Worm (Caenorhabditis elegans) whole organism, mixed stage, embryonic: ENCODE data around the gene ZK622.5.

Source experiments
- M03D4.4 ChIP-seq: sonication (generic microtip); optimal IDR thresholded peaks from 2 replicates; lab custom pipeline; 2017; ENCODE audit warnings: mild to moderate bottlenecking, missing genetic modification characterization, missing compliant biosample characterization
- blmp-1 ChIP-seq: fragments of 150-350 bp; optimal IDR thresholded peaks from 2 replicates; lab custom pipeline; 2014; ENCODE audit warnings: missing biosample characterization, missing genetic modification characterization
- ceh-83 ChIP-seq: fragments of 200-800 bp; sonication (Bioruptor generic); optimal IDR thresholded peaks from 2 replicates; lab custom pipeline; 2018; ENCODE audit warnings: mild to moderate bottlenecking, missing genetic modification characterization, missing compliant biosample characterization
- lsy-2 ChIP-seq: fragments of 150-350 bp; optimal IDR thresholded peaks from 2 replicates; lab custom pipeline; 2014; ENCODE audit warnings: missing biosample characterization, missing genetic modification characterization
- nhr-237 ChIP-seq: fragments of 150-350 bp; optimal IDR thresholded peaks from 2 replicates; lab custom pipeline; 2014; ENCODE audit warnings: missing biosample characterization, missing genetic modification characterization
- nhr-28 ChIP-seq: fragments of 150-350 bp; optimal IDR thresholded peaks from 2 replicates; lab custom pipeline; 2014; ENCODE audit warnings: missing biosample characterization, missing genetic modification characterization
- pha-4 ChIP-seq: fragments of 150-350 bp; optimal IDR thresholded peaks from 2 replicates; lab custom pipeline; 2018; ENCODE audit warnings: missing biosample characterization, missing genetic modification reagents, missing genetic modification characterization
- sptf-1 ChIP-seq: sonication (generic microtip); optimal IDR thresholded peaks from 2 replicates; lab custom pipeline; 2017; ENCODE audit warnings: mild to moderate bottlenecking, missing genetic modification characterization, moderate library complexity, missing compliant biosample characterization
- unc-62 ChIP-seq: fragments of 150-350 bp; optimal IDR thresholded peaks from 2 replicates; lab custom pipeline; 2014; ENCODE audit warnings: missing biosample characterization, missing genetic modification reagents, missing genetic modification characterization
- ztf-11 ChIP-seq: fragments of 150-350 bp; optimal IDR thresholded peaks from 2 replicates; lab custom pipeline; 2014; ENCODE audit warnings: missing biosample characterization, missing genetic modification characterization

DNA sequence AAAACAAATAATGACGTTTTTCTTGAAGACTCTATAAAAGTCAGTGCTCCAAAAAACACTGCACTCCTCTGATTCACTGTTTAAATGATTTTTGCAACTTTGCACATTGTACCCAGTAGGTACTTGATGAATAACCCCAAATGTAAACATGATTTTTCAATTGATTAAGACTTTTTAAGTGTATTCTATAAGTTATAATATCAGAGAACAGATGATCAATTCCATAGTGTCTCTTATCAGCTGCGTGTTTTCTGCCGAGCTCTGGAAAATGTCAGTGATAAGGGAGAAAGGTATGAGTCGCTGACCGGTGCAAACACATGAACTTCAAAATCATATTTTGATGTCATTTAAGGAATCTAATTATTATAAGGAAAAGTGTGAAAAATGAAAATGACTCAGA, 34.5 kb downstream of the ZK622.5 start:
- TF ChIP-seq ztf-11: no peak
- TF ChIP-seq pha-4 (tag; lab: Kevin White, UChicago): no peak
- TF ChIP-seq unc-62 (GFP tag; lab: Kevin White, UChicago): no peak
- TF ChIP-seq nhr-237 (tag; lab: Kevin White, UChicago): no peak
- no peak for TF ChIP-seq nhr-28 (tag; lab: Kevin White, UChicago)
- no peak for TF ChIP-seq blmp-1 (tag; lab: Kevin White, UChicago)
- no peak for TF ChIP-seq M03D4.4
- TF ChIP-seq lsy-2 (tag; lab: Kevin White, UChicago): no peak
- TF ChIP-seq ceh-83 (GFP tag; lab: Kevin White, UChicago): no peak
- TF ChIP-seq sptf-1 (tag; lab: Kevin White, UChicago): no peak
